Fruit fly (Drosophila melanogaster): ENCODE results near the gene schuy.
A peak's percentile ranks its signal among the peaks of the same experiment; 100 is the strongest.

Gene schuy

dm6 chr3L:20027735-20028134 lies 41.8 kb downstream of the schuy start, which contains the start of gene CG14183:
CG14183 (minus strand) TSS chr3L:20027835.
- TF ChIP-seq CG7101 (tag; optimal IDR thresholded peaks at IDR 0.05), result no peak
- TF ChIP-seq Crg-1 (GFP tag; optimal IDR thresholded peaks at IDR 0.05), result no peak
- no peak for TF ChIP-seq CG1620 (GFP tag; optimal IDR thresholded peaks at IDR 0.05)
- TF ChIP-seq Clk (GFP tag; optimal IDR thresholded peaks at IDR 0.05), result no peak
- no peak for TF ChIP-seq pad (GFP tag; optimal IDR thresholded peaks at IDR 0.05)
- no peak for TF ChIP-seq CG7045 (GFP tag; optimal IDR thresholded peaks at IDR 0.05)
- no peak for TF ChIP-seq CG33017 (tag; optimal IDR thresholded peaks at IDR 0.05)
- TF ChIP-seq cnc (optimal IDR thresholded peaks at IDR 0.05), result no peak

- TF ChIP-seq bab1 (GFP tag; optimal IDR thresholded peaks at IDR 0.05) (peak; percentile 27), CG33017 (tag; optimal IDR thresholded peaks at IDR 0.05) (no peak)
These were observed 42.9 kb downstream of the schuy start, which contains the start of gene Lamtor1 for dm6 chr3L:20028753-20029152. Lamtor1 (minus strand) TSS chr3L:20029020.

- TF ChIP-seq kay (GFP tag; ENCODE audit: borderline replicate concordance) (no peak), Mnt (GFP tag; optimal IDR thresholded peaks at IDR 0.05) (no peak), Clk (GFP tag; optimal IDR thresholded peaks at IDR 0.05) (no peak), cnc (optimal IDR thresholded peaks at IDR 0.05) (no peak), Crg-1 (GFP tag; optimal IDR thresholded peaks at IDR 0.05) (no peak), CG12768 (GFP tag; optimal IDR thresholded peaks at IDR 0.05) (no peak), ovo (GFP tag; optimal IDR thresholded peaks at IDR 0.05) (no peak), bab1 (GFP tag; optimal IDR thresholded peaks at IDR 0.05) (no peak), CG7045 (GFP tag; optimal IDR thresholded peaks at IDR 0.05) (no peak), CG14711 (tag; optimal IDR thresholded peaks at IDR 0.05) (no peak), cic (GFP tag; optimal IDR thresholded peaks at IDR 0.05) (no peak), tj (GFP tag; optimal IDR thresholded peaks at IDR 0.05) (no peak), Hr96 (GFP tag; optimal IDR thresholded peaks at IDR 0.05) (no peak), CG5204 (GFP tag; optimal IDR thresholded peaks at IDR 0.05) (no peak)
These were observed 50.7 kb downstream of the schuy start for dm6 chr3L:20036610-20037009.

All from whole organism, adult.